Fruit fly (Drosophila melanogaster) whole organism, pupa: ENCODE measurements around the gene fit.

Experiments used
- CG10348 ChIP-seq: fragments of 200-800 bp; sonication (Bioruptor generic); IDR thresholded peaks from 2 replicates; pipeline ENCODE4 v1.3.6; 2022; ENCODE audit warnings: missing biosample characterization, missing genetic modification characterization
- CG14655 ChIP-seq: fragments of 200-800 bp; sonication (Bioruptor generic); optimal IDR thresholded peaks from 3 replicates; lab custom pipeline; 2017; ENCODE audit warnings: mild to moderate bottlenecking, missing biosample characterization, missing genetic modification reagents, missing genetic modification characterization
- CG15710 ChIP-seq: fragments of 200-800 bp; sonication (Bioruptor generic); optimal IDR thresholded peaks from 2 replicates; lab custom pipeline; 2018; ENCODE audit warnings: missing biosample characterization, mild to moderate bottlenecking, missing genetic modification characterization, moderate library complexity
- CG17806 ChIP-seq: fragments of 200-800 bp; sonication (Bioruptor generic); optimal IDR thresholded peaks from 2 replicates; lab custom pipeline; 2018; ENCODE audit warnings: missing biosample characterization, mild to moderate bottlenecking, missing genetic modification characterization, moderate library complexity
- CG32121 ChIP-seq: fragments of 200-800 bp; sonication (Bioruptor generic); IDR thresholded peaks from 2 replicates; pipeline ENCODE4 v1.3.6; 2022; ENCODE audit warnings: missing biosample characterization, missing genetic modification characterization
- CG4496 ChIP-seq: fragments of 200-800 bp; sonication (Bioruptor generic); IDR thresholded peaks from 3 replicates; pipeline ENCODE4 v1.3.6; 2022; ENCODE audit warnings: missing biosample characterization, missing genetic modification characterization
- CG8301 ChIP-seq: fragments of 200-800 bp; sonication (Bioruptor generic); optimal IDR thresholded peaks from 2 replicates; lab custom pipeline; 2018; ENCODE audit warnings: missing biosample characterization, mild to moderate bottlenecking, missing genetic modification characterization
- CG9948 ChIP-seq: fragments of 200-800 bp; sonication (Bioruptor generic); optimal IDR thresholded peaks from 2 replicates; lab custom pipeline; 2018; ENCODE audit warnings: missing biosample characterization, mild to moderate bottlenecking, missing genetic modification characterization, moderate library complexity
- D1 ChIP-seq: fragments of 200-800 bp; sonication (Bioruptor generic); optimal IDR thresholded peaks from 2 replicates; lab custom pipeline; 2018; ENCODE audit warnings: missing biosample characterization, mild to moderate bottlenecking, missing genetic modification characterization, moderate library complexity
- Pif1A ChIP-seq: fragments of 200-800 bp; sonication (Bioruptor generic); optimal IDR thresholded peaks from 3 replicates; lab custom pipeline; 2016; ENCODE audit warnings: missing biosample characterization, missing genetic modification characterization
- Snoo ChIP-seq: fragments of 200-800 bp; sonication (Bioruptor generic); optimal IDR thresholded peaks from 3 replicates; lab custom pipeline; 2017; ENCODE audit warnings: missing biosample characterization, mild to moderate bottlenecking, missing genetic modification characterization, inconsistent platforms
- fd96Ca ChIP-seq: fragments of 200-800 bp; sonication (Bioruptor generic); IDR thresholded peaks from 3 replicates; pipeline ENCODE4 v1.3.6; 2022; ENCODE audit warnings: missing biosample characterization, missing genetic modification characterization
- gl ChIP-seq: fragments of 200-800 bp; sonication (Bioruptor generic); optimal IDR thresholded peaks from 2 replicates; lab custom pipeline; 2018; ENCODE audit warnings: missing biosample characterization, mild to moderate bottlenecking, missing genetic modification characterization
- rn ChIP-seq: fragments of 200-800 bp; sonication (Bioruptor generic); IDR thresholded peaks from 2 replicates; pipeline ENCODE4 v1.3.6; 2022; ENCODE audit warnings: missing biosample characterization, missing genetic modification characterization

dm6 chr3R:21884354-21884753, at the start of gene fit:
- TF ChIP-seq fd96Ca (GFP tag; lab: Robert Waterston, UW) (no peak), CG14655 (no peak), CG15710 (tag; lab: Kevin White, UChicago) (no peak), D1 (tag; lab: Kevin White, UChicago) (no peak), CG9948 (tag; lab: Kevin White, UChicago) (no peak), CG4496 (GFP tag; lab: Robert Waterston, UW) (no peak), CG32121 (GFP tag; lab: Robert Waterston, UW) (no peak), CG17806 (tag; lab: Kevin White, UChicago) (no peak), rn (GFP tag; lab: Robert Waterston, UW) (no peak), CG10348 (GFP tag; lab: Robert Waterston, UW) (no peak), CG8301 (no peak), Pif1A (no peak), gl (tag; lab: Kevin White, UChicago) (no peak), Snoo (tag; lab: Kevin White, UChicago) (no peak)
